Fruit fly (Drosophila melanogaster): ENCODE results near the gene RFeSP.

The RFeSP gene

DNA sequence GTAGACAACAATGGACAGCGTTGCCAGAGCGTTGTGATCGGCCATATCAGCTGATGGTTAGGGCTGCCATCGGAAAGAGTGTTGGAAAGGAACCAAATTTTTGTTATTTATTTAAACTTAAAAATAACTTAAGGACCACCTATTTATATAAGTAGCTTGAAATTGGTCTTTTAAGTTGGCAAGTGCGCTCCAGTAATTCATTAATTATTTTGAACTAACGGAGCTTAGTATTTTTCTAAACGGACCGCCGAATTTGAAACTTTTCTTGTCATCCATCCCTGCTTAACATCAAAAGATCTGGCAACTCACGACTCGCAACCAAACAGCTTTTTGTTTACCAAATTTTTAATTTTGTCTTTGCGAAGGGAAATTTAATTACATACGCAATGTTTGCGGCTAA lies 2.8 kb downstream of the RFeSP start, which contains the start of the genes Rab3GAP1 and CG14352 (continued):
- peak; percentile 86 for TF ChIP-seq pdm3 (GFP tag; optimal IDR thresholded peaks at IDR 0.05)
- TF ChIP-seq Smox (GFP tag; optimal IDR thresholded peaks at IDR 0.05): peak; percentile 82
- TF ChIP-seq Ets21C (GFP tag; optimal IDR thresholded peaks at IDR 0.05): peak; percentile 83
- peak; percentile 87 for TF ChIP-seq esn (GFP tag; optimal IDR thresholded peaks at IDR 0.05)
- no peak for TF ChIP-seq svp (GFP tag)
- peak; percentile 41 to 43 for TF ChIP-seq salr (GFP tag; optimal IDR thresholded peaks at IDR 0.05)
- TF ChIP-seq dsx (GFP tag; optimal IDR thresholded peaks at IDR 0.05; ENCODE audit: poor library complexity, severe bottlenecking): peak; percentile 49
- TF ChIP-seq CG4318 (GFP tag; optimal IDR thresholded peaks at IDR 0.05): peak; percentile 65
- TF ChIP-seq CG10631 (GFP tag; optimal IDR thresholded peaks at IDR 0.05): peak; percentile 89
- no peak for TF ChIP-seq CG6276 (GFP tag; optimal IDR thresholded peaks at IDR 0.05)
- peak; percentile 77 for TF ChIP-seq achi (GFP tag; optimal IDR thresholded peaks at IDR 0.05)
- TF ChIP-seq Hr39 (GFP tag; optimal IDR thresholded peaks at IDR 0.05): peak; percentile 91

- TF ChIP-seq Smox (GFP tag; optimal IDR thresholded peaks at IDR 0.05) (no peak), CG3919 (GFP tag; optimal IDR thresholded peaks at IDR 0.05) (peak; percentile 60)
These were observed 7.2 kb downstream of the RFeSP start for dm6 chr2L:1606758-1607157.

DNA sequence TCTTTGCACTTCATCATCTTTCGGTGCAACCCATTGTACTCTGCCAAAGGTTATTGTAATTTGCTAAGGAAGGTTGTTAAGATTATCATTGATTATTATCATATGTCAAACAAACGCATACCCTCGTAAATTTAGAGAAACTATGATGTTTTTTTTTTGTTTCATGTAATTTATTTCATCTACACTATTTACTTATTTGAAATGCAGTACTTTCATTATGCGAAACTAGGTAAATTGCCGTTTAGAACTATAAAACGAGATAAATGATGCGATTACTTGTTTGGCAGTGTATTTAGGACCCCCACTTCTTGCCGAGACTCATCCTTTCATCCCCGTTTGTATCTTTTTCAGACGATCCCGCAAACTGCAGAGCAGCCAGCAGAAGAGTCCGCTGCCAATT lies 10.1 kb downstream of the RFeSP start:
- TF ChIP-seq CG6854 (GFP tag; optimal IDR thresholded peaks at IDR 0.05) (no peak), lz (GFP tag; optimal IDR thresholded peaks at IDR 0.05) (no peak), CG4318 (GFP tag; optimal IDR thresholded peaks at IDR 0.05) (no peak), CG11762 (GFP tag; optimal IDR thresholded peaks at IDR 0.05; ENCODE audit: insufficient read depth) (no peak), CG15336 (GFP tag; IDR thresholded peaks at IDR 0.05) (no peak), Sox14 (GFP tag; optimal IDR thresholded peaks at IDR 0.05) (no peak), dac (GFP tag; optimal IDR thresholded peaks at IDR 0.05) (no peak), CG9139 (GFP tag; optimal IDR thresholded peaks at IDR 0.05) (no peak), fkh (GFP tag; optimal IDR thresholded peaks at IDR 0.05) (no peak), CG16779 (tag; optimal IDR thresholded peaks at IDR 0.05) (no peak), achi (GFP tag; optimal IDR thresholded peaks at IDR 0.05) (no peak), OdsH (GFP tag; optimal IDR thresholded peaks at IDR 0.05) (no peak), CG6163 (GFP tag; IDR thresholded peaks at IDR 0.05) (no peak), CG8319 (GFP tag; optimal IDR thresholded peaks at IDR 0.05) (no peak), Sox15 (GFP tag; optimal IDR thresholded peaks at IDR 0.05) (no peak), svp (GFP tag) (no peak), Hr39 (GFP tag; optimal IDR thresholded peaks at IDR 0.05) (no peak), CG8119 (GFP tag; IDR thresholded peaks at IDR 0.05) (no peak), ss (GFP tag; optimal IDR thresholded peaks at IDR 0.05) (no peak), Blimp-1 (GFP tag; optimal IDR thresholded peaks at IDR 0.05) (no peak), Hr4 (GFP tag; optimal IDR thresholded peaks at IDR 0.05) (no peak), Ets96B (tag; optimal IDR thresholded peaks at IDR 0.05) (peak; percentile 14), dsx (GFP tag; optimal IDR thresholded peaks at IDR 0.05; ENCODE audit: poor library complexity, severe bottlenecking) (peak; percentile 21), Gug (GFP tag; IDR thresholded peaks at IDR 0.05) (no peak), salr (GFP tag; optimal IDR thresholded peaks at IDR 0.05) (no peak), CG7368 (GFP tag; optimal IDR thresholded peaks at IDR 0.05) (no peak), CG31627 (GFP tag; optimal IDR thresholded peaks at IDR 0.05) (no peak), fd85E (GFP tag; optimal IDR thresholded peaks at IDR 0.05) (no peak), acj6 (GFP tag; optimal IDR thresholded peaks at IDR 0.05) (no peak), CG6792 (GFP tag; optimal IDR thresholded peaks at IDR 0.05) (no peak), CG3919 (GFP tag; optimal IDR thresholded peaks at IDR 0.05) (peak; percentile 2), Eip75B (GFP tag; optimal IDR thresholded peaks at IDR 0.05) (peak; percentile 19), topi (GFP tag; optimal IDR thresholded peaks at IDR 0.05) (peak; percentile 15), fd59A (GFP tag; optimal IDR thresholded peaks at IDR 0.05) (no peak), Lpt (GFP tag; optimal IDR thresholded peaks at IDR 0.05) (no peak), Ets21C (GFP tag; optimal IDR thresholded peaks at IDR 0.05) (no peak), Met (GFP tag; optimal IDR thresholded peaks at IDR 0.05) (no peak), net (GFP tag; optimal IDR thresholded peaks at IDR 0.05) (no peak), Sox102F (GFP tag; optimal IDR thresholded peaks at IDR 0.05) (no peak), CG6276 (GFP tag; optimal IDR thresholded peaks at IDR 0.05) (no peak), Smox (GFP tag; optimal IDR thresholded peaks at IDR 0.05) (no peak), spab (GFP tag; optimal IDR thresholded peaks at IDR 0.05) (peak; percentile 16), CG32006 (GFP tag; optimal IDR thresholded peaks at IDR 0.05) (peak; percentile 4), Eip78C (GFP tag) (peak; percentile 83)

Data from whole organism, prepupa.